Fruit fly (Drosophila melanogaster) whole organism, embryonic: ENCODE results near the gene stet.

ENCODE experiments used
- ATbp ChIP-seq: fragments of 200-800 bp; sonication (Bioruptor generic); optimal IDR thresholded peaks from 2 replicates; lab custom pipeline; 2017; ENCODE audit warnings: missing biosample characterization, mild to moderate bottlenecking, missing genetic modification characterization, missing genetic modification reagents
- Antp ChIP-seq: fragments of 200-800 bp; sonication (Bioruptor generic); optimal IDR thresholded peaks from 3 replicates; lab custom pipeline; 2016; ENCODE audit warnings: missing biosample characterization, missing genetic modification characterization
- Blimp-1 ChIP-seq: fragments of 200-800 bp; sonication (Bioruptor generic); optimal IDR thresholded peaks from 3 replicates; lab custom pipeline; 2018; ENCODE audit warnings: missing biosample characterization, missing genetic modification characterization, mild to moderate bottlenecking, moderate library complexity, missing genetic modification reagents
- CG1233 ChIP-seq: fragments of 200-800 bp; sonication (Bioruptor generic); optimal IDR thresholded peaks from 4 replicates; lab custom pipeline; 2018; ENCODE audit warnings: missing biosample characterization, mild to moderate bottlenecking, missing genetic modification characterization
- CG15514 ChIP-seq: fragments of 200-800 bp; sonication (Bioruptor generic); optimal IDR thresholded peaks from 3 replicates; lab custom pipeline; 2017; ENCODE audit warnings: missing biosample characterization, missing genetic modification characterization, mild to moderate bottlenecking, moderate library complexity, missing genetic modification reagents
- CG1603 ChIP-seq: fragments of 200-800 bp; sonication (Bioruptor generic); optimal IDR thresholded peaks from 2 replicates; lab custom pipeline; 2019; ENCODE audit warnings: missing biosample characterization, mild to moderate bottlenecking, missing genetic modification characterization, moderate library complexity
- CG17612 ChIP-seq: fragments of 200-800 bp; sonication (Bioruptor generic); IDR thresholded peaks from 2 replicates; pipeline ENCODE4 v1.3.6; 2022; ENCODE audit warnings: missing biosample characterization, missing genetic modification characterization
- CG17912 ChIP-seq: fragments of 200-800 bp; sonication (Bioruptor generic); optimal IDR thresholded peaks from 2 replicates; lab custom pipeline; 2018; ENCODE audit warnings: missing biosample characterization, mild to moderate bottlenecking, missing genetic modification characterization
- CG18599 ChIP-seq: fragments of 200-800 bp; sonication (Bioruptor generic); optimal IDR thresholded peaks from 3 replicates; lab custom pipeline; 2017; ENCODE audit warnings: missing biosample characterization, missing genetic modification characterization, mild to moderate bottlenecking, moderate library complexity, missing genetic modification reagents
- CG33213 ChIP-seq: fragments of 200-800 bp; sonication (Bioruptor generic); optimal IDR thresholded peaks from 3 replicates; lab custom pipeline; 2016; ENCODE audit warnings: missing biosample characterization, missing genetic modification characterization
- CG34376 ChIP-seq: fragments of 200-800 bp; sonication (Bioruptor generic); optimal IDR thresholded peaks from 2 replicates; lab custom pipeline; 2018; ENCODE audit warnings: missing biosample characterization, mild to moderate bottlenecking, missing genetic modification characterization
- CG4282 ChIP-seq: fragments of 200-800 bp; sonication (Bioruptor generic); optimal IDR thresholded peaks from 2 replicates; lab custom pipeline; 2016; ENCODE audit warnings: missing biosample characterization, missing genetic modification characterization
- CG5180 ChIP-seq: fragments of 200-800 bp; sonication (Bioruptor generic); optimal IDR thresholded peaks from 3 replicates; lab custom pipeline; 2017; ENCODE audit warnings: missing biosample characterization, missing genetic modification characterization, mild to moderate bottlenecking, moderate library complexity, missing genetic modification reagents
- CG6683 ChIP-seq: fragments of 200-800 bp; sonication (Bioruptor generic); optimal IDR thresholded peaks from 2 replicates; lab custom pipeline; 2017; ENCODE audit warnings: missing biosample characterization, mild to moderate bottlenecking, missing genetic modification characterization, missing genetic modification reagents
- CG7357 ChIP-seq: fragments of 200-800 bp; sonication (Bioruptor generic); IDR thresholded peaks from 3 replicates; pipeline ENCODE4 v1.3.6; 2022; ENCODE audit warnings: missing biosample characterization, missing genetic modification characterization
- CG7745 ChIP-seq: fragments of 200-800 bp; sonication (Bioruptor generic); optimal IDR thresholded peaks from 2 replicates; lab custom pipeline; 2018; ENCODE audit warnings: missing biosample characterization, mild to moderate bottlenecking, missing genetic modification characterization, moderate library complexity
- CG7786 ChIP-seq: fragments of 200-800 bp; sonication (Bioruptor generic); optimal IDR thresholded peaks from 2 replicates; lab custom pipeline; 2016; ENCODE audit warnings: missing biosample characterization, missing genetic modification characterization
- CG8281 ChIP-seq: fragments of 200-800 bp; sonication (Bioruptor generic); optimal IDR thresholded peaks from 2 replicates; lab custom pipeline; 2018; ENCODE audit warnings: missing biosample characterization, mild to moderate bottlenecking, missing genetic modification characterization, moderate library complexity
- CG8359 ChIP-seq: fragments of 200-800 bp; sonication (Bioruptor generic); optimal IDR thresholded peaks from 2 replicates; lab custom pipeline; 2017; ENCODE audit warnings: missing biosample characterization, mild to moderate bottlenecking, missing genetic modification characterization, borderline replicate concordance
- CG8478 ChIP-seq: fragments of >200 bp; optimal IDR thresholded peaks from 2 replicates; lab custom pipeline; 2018
- CG8924 ChIP-seq: fragments of 200-800 bp; optimal IDR thresholded peaks from 3 replicates; lab custom pipeline; 2019; ENCODE audit warnings: missing biosample characterization, mild to moderate bottlenecking, missing genetic modification characterization, moderate library complexity
- CrebB ChIP-seq: fragments of 200-800 bp; sonication (Bioruptor generic); optimal IDR thresholded peaks from 3 replicates; lab custom pipeline; 2018; ENCODE audit warnings: missing biosample characterization, mild to moderate bottlenecking, missing genetic modification characterization
- Deaf1 ChIP-seq: fragments of 200-800 bp; optimal IDR thresholded peaks from 3 replicates; lab custom pipeline; 2019; ENCODE audit warnings: missing biosample characterization, mild to moderate bottlenecking, missing genetic modification characterization, moderate library complexity
- Drgx ChIP-seq: fragments of 200-800 bp; sonication (Bioruptor generic); IDR thresholded peaks from 2 replicates; pipeline ENCODE4 v1.3.6; 2022; ENCODE audit warnings: missing biosample characterization, missing genetic modification characterization
- E2f2 ChIP-seq: fragments of 200-800 bp; sonication (Bioruptor generic); IDR thresholded peaks from 2 replicates; pipeline ENCODE4 v1.3.6; 2022; ENCODE audit warnings: missing biosample characterization, missing genetic modification characterization
- Hmr ChIP-seq: fragments of 200-800 bp; sonication (Bioruptor generic); optimal IDR thresholded peaks from 3 replicates; lab custom pipeline; 2017; ENCODE audit warnings: mild to moderate bottlenecking, missing biosample characterization, missing genetic modification reagents, missing genetic modification characterization
- NFAT ChIP-seq: fragments of 200-800 bp; sonication (Bioruptor generic); IDR thresholded peaks from 2 replicates; pipeline ENCODE4 v1.3.6; 2022; ENCODE audit warnings: missing biosample characterization, missing genetic modification characterization
- PHDP ChIP-seq: fragments of 200-800 bp; sonication (Bioruptor generic); optimal IDR thresholded peaks from 3 replicates; lab custom pipeline; 2018; ENCODE audit warnings: missing biosample characterization, mild to moderate bottlenecking, missing genetic modification characterization, moderate library complexity
- ase ChIP-seq: fragments of 200-800 bp; sonication (Bioruptor generic); IDR thresholded peaks from 3 replicates; pipeline ENCODE4 v1.3.6; 2022; ENCODE audit warnings: missing biosample characterization, missing genetic modification characterization
- ato ChIP-seq: fragments of 200-800 bp; sonication (Bioruptor generic); IDR thresholded peaks from 2 replicates; pipeline ENCODE4 v1.3.6; 2022; ENCODE audit warnings: missing biosample characterization, missing genetic modification characterization; ENCODE audit not compliant: partially characterized antibody
- bcd ChIP-seq: fragments of 200-800 bp; sonication (Bioruptor generic); optimal IDR thresholded peaks from 2 replicates; lab custom pipeline; 2017; ENCODE audit warnings: missing biosample characterization, mild to moderate bottlenecking, missing genetic modification characterization
- chif ChIP-seq, 2 experiments: fragments of 200-800 bp; sonication (Bioruptor generic); optimal IDR thresholded peaks; 3 replicates each; lab custom pipeline; 2016; ENCODE audit warnings: missing biosample characterization in 2 of 2, missing genetic modification characterization in 2 of 2
- corto ChIP-seq: fragments of 200-800 bp; sonication (Bioruptor generic); optimal IDR thresholded peaks from 2 replicates; lab custom pipeline; 2016; ENCODE audit warnings: missing biosample characterization, mild to moderate bottlenecking, missing genetic modification characterization, moderate library complexity
- crp ChIP-seq, 2 experiments: fragments of 200-800 bp; sonication (Bioruptor generic); optimal IDR thresholded peaks; 2 replicates in 1 of 2; 3 replicates in 1 of 2; lab custom pipeline; 2017; ENCODE audit warnings: missing biosample characterization in 2 of 2, missing genetic modification characterization in 2 of 2, mild to moderate bottlenecking in 1 of 2, moderate library complexity in 1 of 2
- fd64A ChIP-seq: fragments of 200-800 bp; sonication (Bioruptor generic); optimal IDR thresholded peaks from 3 replicates; lab custom pipeline; 2018; ENCODE audit warnings: missing biosample characterization, mild to moderate bottlenecking, missing genetic modification characterization
- gem ChIP-seq: fragments of 200-800 bp; sonication (Bioruptor generic); optimal IDR thresholded peaks from 2 replicates; lab custom pipeline; 2019; ENCODE audit warnings: missing biosample characterization, mild to moderate bottlenecking, missing genetic modification characterization, moderate library complexity
- pfk ChIP-seq: fragments of 200-800 bp; sonication (Bioruptor generic); optimal IDR thresholded peaks from 2 replicates; lab custom pipeline; 2018; ENCODE audit warnings: missing biosample characterization, mild to moderate bottlenecking, missing genetic modification characterization, moderate library complexity
- pum ChIP-seq: fragments of 200-800 bp; sonication (Bioruptor generic); optimal IDR thresholded peaks from 2 replicates; lab custom pipeline; 2016; ENCODE audit warnings: missing biosample characterization, missing genetic modification characterization
- row ChIP-seq: fragments of 200-800 bp; sonication (Bioruptor generic); IDR thresholded peaks from 3 replicates; pipeline ENCODE4 v1.3.6; 2022; ENCODE audit warnings: missing biosample characterization, missing genetic modification characterization
- run ChIP-seq: fragments of 200-800 bp; sonication (Bioruptor generic); optimal IDR thresholded peaks from 3 replicates; lab custom pipeline; 2018; ENCODE audit warnings: missing biosample characterization, mild to moderate bottlenecking, missing genetic modification characterization
- sima ChIP-seq: fragments of 200-800 bp; sonication (Bioruptor generic); optimal IDR thresholded peaks from 2 replicates; lab custom pipeline; 2016; ENCODE audit warnings: missing biosample characterization, missing genetic modification characterization
- sisA ChIP-seq: fragments of 200-800 bp; sonication (Bioruptor generic); IDR thresholded peaks from 2 replicates; pipeline ENCODE4 v1.3.6; 2022; ENCODE audit warnings: missing biosample characterization, missing genetic modification characterization
- sqz ChIP-seq: fragments of 200-800 bp; sonication (Bioruptor generic); optimal IDR thresholded peaks from 3 replicates; lab custom pipeline; 2018; ENCODE audit warnings: missing biosample characterization, mild to moderate bottlenecking, missing genetic modification characterization
- sr ChIP-seq: fragments of 200-800 bp; sonication (Bioruptor generic); IDR thresholded peaks from 3 replicates; pipeline ENCODE4 v1.3.6; 2022; ENCODE audit warnings: missing biosample characterization, missing genetic modification characterization
- sug ChIP-seq: fragments of 200-800 bp; optimal IDR thresholded peaks from 2 replicates; lab custom pipeline; 2019; ENCODE audit warnings: missing biosample characterization, mild to moderate bottlenecking, missing genetic modification characterization, moderate library complexity
- tin ChIP-seq: fragments of 200-800 bp; sonication (Bioruptor generic); optimal IDR thresholded peaks from 3 replicates; lab custom pipeline; 2016; ENCODE audit warnings: missing biosample characterization, missing genetic modification characterization
- twi ChIP-seq: fragments of 200-800 bp; optimal IDR thresholded peaks from 2 replicates; lab custom pipeline; 2019; ENCODE audit warnings: missing biosample characterization, mild to moderate bottlenecking, missing genetic modification characterization, moderate library complexity
- unpg ChIP-seq: fragments of 200-800 bp; sonication (Bioruptor generic); optimal IDR thresholded peaks from 3 replicates; lab custom pipeline; 2018; ENCODE audit warnings: missing biosample characterization, mild to moderate bottlenecking, missing genetic modification characterization, moderate library complexity
- usp ChIP-seq: fragments of >200 bp; optimal IDR thresholded peaks from 2 replicates; lab custom pipeline; 2017; ENCODE audit warnings: missing biosample characterization, missing genetic modification characterization
- zf30C ChIP-seq: fragments of 200-800 bp; sonication (Bioruptor generic); optimal IDR thresholded peaks from 3 replicates; lab custom pipeline; 2018; ENCODE audit warnings: missing biosample characterization, mild to moderate bottlenecking, missing genetic modification characterization

stet gene

dm6 chr3L:1538314-1538854 lies 49.0 kb upstream of the stet start (continued):
- TF ChIP-seq CG8359 (GFP tag; lab: Kevin White, UChicago) (no peak), CG4282 (GFP tag; lab: Kevin White, UChicago) (no peak), Drgx (0 out of 2 replicates have a peak, but pooled peaks have one; percentile 10), unpg (GFP tag; lab: Kevin White, UChicago) (no peak), CG5180 (GFP tag; lab: Kevin White, UChicago) (no peak), sima (GFP tag; lab: Kevin White, UChicago) (no peak), bcd (GFP tag; lab: Kevin White, UChicago) (no peak), pum (no peak), CG15514 (GFP tag; lab: Kevin White, UChicago) (peak; percentile 23), CG33213 (GFP tag; lab: Kevin White, UChicago) (no peak), CG34376 (GFP tag; lab: Kevin White, UChicago) (peak; percentile 35), Deaf1 (tag; lab: Kevin White, UChicago) (peak; percentile 11), tin (GFP tag; lab: Kevin White, UChicago) (no peak), CrebB (no peak), gem (tag; lab: Kevin White, UChicago) (peak; percentile 23), ATbp (GFP tag; lab: Kevin White, UChicago) (no peak), E2f2 (GFP tag; lab: Robert Waterston, UW) (no peak), twi (tag; lab: Kevin White, UChicago) (peak; percentile 76), CG7786 (GFP tag; lab: Kevin White, UChicago) (no peak), crp (GFP tag; optimal IDR thresholded peaks at IDR 0.05; lab: Kevin White, UChicago) (no peak), CG6683 (GFP tag; lab: Kevin White, UChicago) (no peak), chif (GFP tag; optimal IDR thresholded peaks at IDR 0.05; lab: Kevin White, UChicago) (no peak), ase (GFP tag; lab: Robert Waterston, UW) (no peak), Antp (no peak), NFAT (GFP tag; lab: Robert Waterston, UW) (no peak), CG18599 (GFP tag; lab: Kevin White, UChicago) (no peak), CG7357 (GFP tag; lab: Robert Waterston, UW) (no peak), row (GFP tag; lab: Robert Waterston, UW) (no peak), CG17912 (GFP tag; lab: Kevin White, UChicago) (no peak), sug (tag; lab: Kevin White, UChicago) (peak; percentile 53), Blimp-1 (GFP tag; lab: Kevin White, UChicago) (no peak), CG17612 (GFP tag; lab: Robert Waterston, UW) (no peak), CG8478 (no peak), CG8924 (tag; lab: Kevin White, UChicago) (no peak), Hmr (GFP tag; lab: Kevin White, UChicago) (peak; percentile 8), usp (GFP tag; lab: Kevin White, UChicago) (no peak), CG1603 (tag; lab: Kevin White, UChicago) (no peak), zf30C (GFP tag; lab: Kevin White, UChicago) (no peak), CG8281 (tag; lab: Kevin White, UChicago) (peak; percentile 64), ato (GFP tag; lab: Robert Waterston, UW) (no peak), PHDP (tag; lab: Kevin White, UChicago) (no peak), sisA (GFP tag; lab: Robert Waterston, UW) (no peak), fd64A (GFP tag; lab: Kevin White, UChicago) (no peak), corto (GFP tag; lab: Kevin White, UChicago) (no peak), sqz (GFP tag; lab: Kevin White, UChicago) (no peak), sr (GFP tag; lab: Robert Waterston, UW) (no peak), run (tag; lab: Kevin White, UChicago) (no peak), CG1233 (GFP tag; lab: Kevin White, UChicago) (no peak), pfk (GFP tag; lab: Kevin White, UChicago) (peak; percentile 75), CG7745 (no peak)
